Worm (Caenorhabditis elegans) whole organism, L2 larva: ENCODE measurements around the gene T27E7.5.

ENCODE experiments used
- C34F6.9 ChIP-seq: fragments of 150-350 bp; optimal IDR thresholded peaks from 2 replicates; lab custom pipeline; 2014; ENCODE audit warnings: missing biosample characterization, missing genetic modification characterization
- alr-1 ChIP-seq: fragments of 150-350 bp; optimal IDR thresholded peaks from 2 replicates; lab custom pipeline; 2014; ENCODE audit warnings: missing biosample characterization, missing genetic modification characterization
- blmp-1 ChIP-seq: sonication (generic microtip); optimal IDR thresholded peaks from 2 replicates; lab custom pipeline; 2017; ENCODE audit warnings: missing genetic modification characterization, mild to moderate bottlenecking, missing compliant biosample characterization, antibody characterized with exemption, moderate library complexity; ENCODE audit not compliant: insufficient read depth
- ceh-16 ChIP-seq: fragments of 150-350 bp; optimal IDR thresholded peaks from 2 replicates; lab custom pipeline; 2014; ENCODE audit warnings: missing biosample characterization, missing genetic modification characterization
- lin-39 ChIP-seq: fragments of 150-350 bp; optimal IDR thresholded peaks from 2 replicates; lab custom pipeline; 2014; ENCODE audit warnings: missing biosample characterization, missing genetic modification reagents, missing genetic modification characterization
- nhr-12 ChIP-seq: fragments of 150-350 bp; optimal IDR thresholded peaks from 2 replicates; lab custom pipeline; 2014; ENCODE audit warnings: missing biosample characterization, missing genetic modification characterization
- nhr-129 ChIP-seq: fragments of 150-350 bp; optimal IDR thresholded peaks from 2 replicates; lab custom pipeline; 2014; ENCODE audit warnings: missing biosample characterization, missing genetic modification characterization
- nhr-77 ChIP-seq: fragments of 150-350 bp; optimal IDR thresholded peaks from 2 replicates; lab custom pipeline; 2014; ENCODE audit warnings: missing biosample characterization, missing genetic modification characterization
- skn-1 ChIP-seq: sonication (generic microtip); optimal IDR thresholded peaks from 2 replicates; lab custom pipeline; 2017; ENCODE audit warnings: missing biosample characterization, missing genetic modification characterization
- snpc-4 ChIP-seq: fragments of 150-350 bp; optimal IDR thresholded peaks from 2 replicates; lab custom pipeline; 2014; ENCODE audit warnings: missing biosample characterization, missing genetic modification characterization
- ztf-4 ChIP-seq: fragments of 150-350 bp; optimal IDR thresholded peaks from 2 replicates; lab custom pipeline; 2014; ENCODE audit warnings: missing biosample characterization, missing genetic modification characterization

DNA sequence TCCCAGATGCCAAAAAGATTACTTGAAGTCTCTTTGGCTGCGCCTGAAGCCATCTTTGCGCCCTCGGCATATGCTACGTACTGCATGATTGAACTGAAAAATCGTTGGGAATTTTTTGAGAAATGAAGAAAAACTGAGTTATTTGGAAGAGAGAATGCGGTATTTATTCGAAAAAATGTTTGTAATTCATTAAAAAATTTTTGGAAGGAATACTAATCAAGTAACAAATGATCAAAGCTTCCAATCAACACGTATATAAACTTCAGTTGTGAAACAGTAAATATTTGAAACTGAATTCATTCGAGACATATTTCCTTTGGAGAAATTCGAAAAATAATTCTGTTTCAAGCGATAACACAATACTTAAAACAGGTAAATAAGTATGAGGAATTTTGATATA, 5.6 kb downstream of the T27E7.5 start, which contains the start of gene pals-29:
- TF ChIP-seq alr-1 (tag; lab: Kevin White, UChicago) (no peak), nhr-129 (no peak), ceh-16 (tag; lab: Kevin White, UChicago) (no peak), nhr-77 (tag; lab: Kevin White, UChicago) (no peak), nhr-12 (no peak), ztf-4 (no peak), snpc-4 (tag; lab: Kevin White, UChicago) (no peak), C34F6.9 (no peak), skn-1 (tag; lab: Kevin White, UChicago) (no peak), blmp-1 (tag; lab: Kevin White, UChicago) (no peak), lin-39 (tag; lab: Kevin White, UChicago) (no peak)
